Worm (Caenorhabditis elegans) whole organism, L2 larva: ENCODE data around the gene fbxa-25.

Source experiments
- ZK546.5 ChIP-seq: sonication (generic microtip); optimal IDR thresholded peaks from 2 replicates; lab custom pipeline; 2017; ENCODE audit warnings: missing biosample characterization, missing genetic modification characterization
- lin-11 ChIP-seq: fragments of 150-350 bp; sonication (generic microtip); optimal IDR thresholded peaks from 2 replicates; lab custom pipeline; 2014; ENCODE audit warnings: missing biosample characterization, missing genetic modification characterization, inconsistent platforms, mixed read lengths
- nhr-129 ChIP-seq: fragments of 150-350 bp; optimal IDR thresholded peaks from 2 replicates; lab custom pipeline; 2014; ENCODE audit warnings: missing biosample characterization, missing genetic modification characterization

DNA sequence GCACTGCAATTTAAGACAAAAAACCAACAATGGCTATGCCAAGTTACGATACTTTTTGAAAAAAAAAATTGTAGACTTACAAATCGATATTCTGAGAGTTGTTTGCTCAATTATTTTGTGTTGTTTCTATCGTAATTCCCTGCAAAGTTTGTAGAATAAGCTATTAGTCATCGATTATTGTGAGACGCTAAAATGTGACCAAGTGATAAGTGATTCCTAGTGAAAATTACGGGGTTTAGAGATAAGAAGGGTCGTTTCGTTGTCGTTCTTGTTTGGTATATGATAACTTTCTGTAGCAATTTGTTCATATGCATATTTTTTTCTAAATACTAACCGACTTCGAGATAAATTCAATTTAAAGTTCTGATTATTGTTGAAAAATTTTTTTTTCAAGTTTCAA lies 48.9 kb upstream of the fbxa-25 start:
- no peak for TF ChIP-seq ZK546.5
- no peak for TF ChIP-seq nhr-129 (tag; lab: Kevin White, UChicago)
- TF ChIP-seq lin-11 (tag; lab: Kevin White, UChicago): no peak
